Worm (Caenorhabditis elegans) whole organism, L4 larva: ENCODE results near the gene M02F4.1.

ENCODE experiments used
- attf-4 ChIP-seq: sonication (generic microtip); optimal IDR thresholded peaks from 3 replicates; lab custom pipeline; 2017; ENCODE audit warnings: missing biosample characterization, missing genetic modification characterization
- egl-27 ChIP-seq: sonication (generic microtip); optimal IDR thresholded peaks from 3 replicates; lab custom pipeline; 2017; ENCODE audit warnings: missing biosample characterization, missing genetic modification reagents, missing genetic modification characterization
- fos-1 ChIP-seq: fragments of 150-350 bp; optimal IDR thresholded peaks from 2 replicates; lab custom pipeline; 2014; ENCODE audit warnings: missing biosample characterization, missing genetic modification characterization
- lin-13 ChIP-seq: fragments of 150-350 bp; optimal IDR thresholded peaks from 2 replicates; lab custom pipeline; 2014; ENCODE audit warnings: missing biosample characterization, missing genetic modification reagents, missing genetic modification characterization
- lin-39 ChIP-seq: fragments of 150-350 bp; optimal IDR thresholded peaks from 2 replicates; lab custom pipeline; 2014; ENCODE audit warnings: missing biosample characterization, missing genetic modification reagents, missing genetic modification characterization
- mep-1 ChIP-seq: fragments of 150-350 bp; sonication (generic microtip); optimal IDR thresholded peaks from 3 replicates; lab custom pipeline; 2014; ENCODE audit warnings: missing biosample characterization, missing genetic modification characterization
- nhr-10 ChIP-seq: fragments of 150-350 bp; optimal IDR thresholded peaks from 2 replicates; lab custom pipeline; 2014; ENCODE audit warnings: missing biosample characterization, missing genetic modification characterization
- nhr-102 ChIP-seq: sonication (generic microtip); optimal IDR thresholded peaks from 2 replicates; lab custom pipeline; 2016; ENCODE audit warnings: mild to moderate bottlenecking, missing genetic modification characterization, moderate library complexity, missing compliant biosample characterization
- nhr-11 ChIP-seq: fragments of 150-350 bp; optimal IDR thresholded peaks from 2 replicates; lab custom pipeline; 2014; ENCODE audit warnings: missing biosample characterization, missing genetic modification characterization
- nhr-111 ChIP-seq: fragments of 200-800 bp; sonication (Bioruptor generic); optimal IDR thresholded peaks from 2 replicates; lab custom pipeline; 2018; ENCODE audit warnings: mild to moderate bottlenecking, missing genetic modification characterization, missing compliant biosample characterization
- saeg-2 ChIP-seq: fragments of 200-800 bp; sonication (Bioruptor generic); IDR thresholded peaks from 2 replicates; pipeline ENCODE4 v1.3.6; 2022; ENCODE audit warnings: missing genetic modification reagents, missing genetic modification characterization, missing compliant biosample characterization
- snpc-4 ChIP-seq: fragments of 150-350 bp; optimal IDR thresholded peaks from 2 replicates; lab custom pipeline; 2014; ENCODE audit warnings: missing biosample characterization, missing genetic modification characterization
- zag-1 ChIP-seq: fragments of 150-350 bp; optimal IDR thresholded peaks from 2 replicates; lab custom pipeline; 2014; ENCODE audit warnings: missing biosample characterization, missing genetic modification characterization

- TF ChIP-seq zag-1 (tag; lab: Kevin White, UChicago) (no peak), attf-4 (tag; lab: Kevin White, UChicago) (no peak), nhr-11 (tag; lab: Kevin White, UChicago) (no peak), nhr-10 (no peak), fos-1 (tag; lab: Kevin White, UChicago) (no peak), nhr-102 (no peak), snpc-4 (tag; lab: Kevin White, UChicago) (no peak), lin-39 (tag; lab: Kevin White, UChicago) (no peak), mep-1 (tag; lab: Kevin White, UChicago) (no peak), nhr-111 (GFP tag; lab: Kevin White, UChicago) (no peak), egl-27 (tag; lab: Kevin White, UChicago) (no peak), saeg-2 (GFP tag; lab: Robert Waterston, UW) (no peak), lin-13 (GFP tag; lab: Kevin White, UChicago) (no peak)
These were observed 29.3 kb downstream of the M02F4.1 start, which contains the start of gene Y41G9A.17 for ce11 chrX:2999652-3000051.
